Worm (Caenorhabditis elegans) whole organism, mixed stage, embryonic: ENCODE measurements around the gene C10C5.3.

Experiments used
- M03D4.4 ChIP-seq: sonication (generic microtip); optimal IDR thresholded peaks from 2 replicates; lab custom pipeline; 2017; ENCODE audit warnings: mild to moderate bottlenecking, missing genetic modification characterization, missing compliant biosample characterization
- bed-3 ChIP-seq: fragments of 200-800 bp; sonication (Bioruptor generic); optimal IDR thresholded peaks from 3 replicates; lab custom pipeline; 2018; ENCODE audit warnings: mild to moderate bottlenecking, missing genetic modification characterization, moderate library complexity, missing compliant biosample characterization
- blmp-1 ChIP-seq: fragments of 150-350 bp; optimal IDR thresholded peaks from 2 replicates; lab custom pipeline; 2014; ENCODE audit warnings: missing biosample characterization, missing genetic modification characterization
- ceh-39 ChIP-seq: fragments of 150-350 bp; optimal IDR thresholded peaks from 2 replicates; lab custom pipeline; 2014; ENCODE audit warnings: missing biosample characterization, missing genetic modification characterization
- ceh-43 ChIP-seq: fragments of 200-800 bp; sonication (Bioruptor generic); optimal IDR thresholded peaks from 2 replicates; lab custom pipeline; 2018; ENCODE audit warnings: mild to moderate bottlenecking, missing genetic modification characterization, moderate library complexity, missing compliant biosample characterization
- ceh-83 ChIP-seq: fragments of 200-800 bp; sonication (Bioruptor generic); optimal IDR thresholded peaks from 2 replicates; lab custom pipeline; 2018; ENCODE audit warnings: mild to moderate bottlenecking, missing genetic modification characterization, missing compliant biosample characterization
- ces-1 ChIP-seq: fragments of 150-350 bp; optimal IDR thresholded peaks from 2 replicates; lab custom pipeline; 2014; ENCODE audit warnings: missing biosample characterization, missing genetic modification reagents, missing genetic modification characterization
- cnd-1 ChIP-seq: fragments of 200-800 bp; sonication (Bioruptor generic); optimal IDR thresholded peaks from 2 replicates; lab custom pipeline; 2018; ENCODE audit warnings: mild to moderate bottlenecking, missing genetic modification characterization, missing compliant biosample characterization
- drap-1 ChIP-seq: fragments of 200-800 bp; sonication (Bioruptor generic); optimal IDR thresholded peaks from 3 replicates; lab custom pipeline; 2018; ENCODE audit warnings: mild to moderate bottlenecking, missing genetic modification characterization, missing compliant biosample characterization
- elt-1 ChIP-seq: sonication (generic microtip); optimal IDR thresholded peaks from 2 replicates; lab custom pipeline; 2017; ENCODE audit warnings: missing genetic modification characterization, mild to moderate bottlenecking, missing compliant biosample characterization, antibody characterized with exemption, moderate library complexity, borderline replicate concordance; ENCODE audit not compliant: insufficient read depth
- elt-3 ChIP-seq: fragments of 150-350 bp; optimal IDR thresholded peaks from 2 replicates; lab custom pipeline; 2014; ENCODE audit warnings: missing biosample characterization, missing genetic modification characterization
- ham-2 ChIP-seq: fragments of 200-800 bp; sonication (Bioruptor generic); optimal IDR thresholded peaks from 2 replicates; lab custom pipeline; 2018; ENCODE audit warnings: mild to moderate bottlenecking, missing genetic modification characterization, missing compliant biosample characterization
- hlh-1 ChIP-seq: fragments of 150-350 bp; optimal IDR thresholded peaks from 2 replicates; lab custom pipeline; 2014; ENCODE audit warnings: missing biosample characterization, missing genetic modification reagents, missing genetic modification characterization
- lin-13 ChIP-seq: fragments of 150-350 bp; optimal IDR thresholded peaks from 2 replicates; lab custom pipeline; 2014; ENCODE audit warnings: missing biosample characterization, missing genetic modification characterization
- lin-32 ChIP-seq: fragments of 200-800 bp; sonication (Bioruptor generic); optimal IDR thresholded peaks from 2 replicates; lab custom pipeline; 2018; ENCODE audit warnings: mild to moderate bottlenecking, missing genetic modification characterization, missing compliant biosample characterization
- lsy-2 ChIP-seq: fragments of 150-350 bp; optimal IDR thresholded peaks from 2 replicates; lab custom pipeline; 2014; ENCODE audit warnings: missing biosample characterization, missing genetic modification characterization
- mab-5 ChIP-seq: fragments of 150-350 bp; optimal IDR thresholded peaks from 2 replicates; lab custom pipeline; 2014; ENCODE audit warnings: missing biosample characterization, missing genetic modification characterization
- mep-1 ChIP-seq: fragments of 150-350 bp; optimal IDR thresholded peaks from 2 replicates; lab custom pipeline; 2017; ENCODE audit warnings: missing biosample characterization, missing genetic modification reagents, missing genetic modification characterization, inconsistent platforms
- mls-2 ChIP-seq: sonication (generic microtip); optimal IDR thresholded peaks from 2 replicates; lab custom pipeline; 2016; ENCODE audit warnings: mild to moderate bottlenecking, missing genetic modification characterization, moderate library complexity, missing compliant biosample characterization
- nhr-12 ChIP-seq: fragments of 150-350 bp; optimal IDR thresholded peaks from 2 replicates; lab custom pipeline; 2014; ENCODE audit warnings: missing biosample characterization, missing genetic modification characterization
- nhr-2 ChIP-seq: fragments of 150-350 bp; optimal IDR thresholded peaks from 2 replicates; lab custom pipeline; 2014; ENCODE audit warnings: missing biosample characterization, missing genetic modification characterization
- nhr-237 ChIP-seq: fragments of 150-350 bp; optimal IDR thresholded peaks from 2 replicates; lab custom pipeline; 2014; ENCODE audit warnings: missing biosample characterization, missing genetic modification characterization
- nhr-28 ChIP-seq: fragments of 150-350 bp; optimal IDR thresholded peaks from 2 replicates; lab custom pipeline; 2014; ENCODE audit warnings: missing biosample characterization, missing genetic modification characterization
- nhr-76 ChIP-seq: sonication (generic microtip); optimal IDR thresholded peaks from 2 replicates; lab custom pipeline; 2017; ENCODE audit warnings: missing biosample characterization, missing genetic modification characterization
- pha-4 ChIP-seq: fragments of 150-350 bp; optimal IDR thresholded peaks from 2 replicates; lab custom pipeline; 2018; ENCODE audit warnings: missing biosample characterization, missing genetic modification reagents, missing genetic modification characterization
- sem-2 ChIP-seq: fragments of 200-800 bp; sonication (Bioruptor generic); optimal IDR thresholded peaks from 2 replicates; lab custom pipeline; 2018; ENCODE audit warnings: mild to moderate bottlenecking, missing genetic modification characterization, missing compliant biosample characterization
- snpc-4 ChIP-seq: fragments of 150-350 bp; optimal IDR thresholded peaks from 2 replicates; lab custom pipeline; 2014; ENCODE audit warnings: missing biosample characterization, missing genetic modification characterization
- tbx-8 ChIP-seq: fragments of 200-800 bp; sonication (Bioruptor generic); optimal IDR thresholded peaks from 2 replicates; lab custom pipeline; 2018; ENCODE audit warnings: mild to moderate bottlenecking, missing genetic modification characterization, moderate library complexity, missing compliant biosample characterization
- unc-39 ChIP-seq: fragments of 150-350 bp; optimal IDR thresholded peaks from 2 replicates; lab custom pipeline; 2014; ENCODE audit warnings: missing biosample characterization, missing genetic modification characterization
- unc-62 ChIP-seq: fragments of 150-350 bp; optimal IDR thresholded peaks from 2 replicates; lab custom pipeline; 2014; ENCODE audit warnings: missing biosample characterization, missing genetic modification reagents, missing genetic modification characterization
- zip-8 ChIP-seq: fragments of 150-350 bp; optimal IDR thresholded peaks from 2 replicates; lab custom pipeline; 2014; ENCODE audit warnings: missing biosample characterization, missing genetic modification characterization
- ztf-11 ChIP-seq: fragments of 150-350 bp; optimal IDR thresholded peaks from 2 replicates; lab custom pipeline; 2014; ENCODE audit warnings: missing biosample characterization, missing genetic modification characterization

C10C5.3 gene

DNA sequence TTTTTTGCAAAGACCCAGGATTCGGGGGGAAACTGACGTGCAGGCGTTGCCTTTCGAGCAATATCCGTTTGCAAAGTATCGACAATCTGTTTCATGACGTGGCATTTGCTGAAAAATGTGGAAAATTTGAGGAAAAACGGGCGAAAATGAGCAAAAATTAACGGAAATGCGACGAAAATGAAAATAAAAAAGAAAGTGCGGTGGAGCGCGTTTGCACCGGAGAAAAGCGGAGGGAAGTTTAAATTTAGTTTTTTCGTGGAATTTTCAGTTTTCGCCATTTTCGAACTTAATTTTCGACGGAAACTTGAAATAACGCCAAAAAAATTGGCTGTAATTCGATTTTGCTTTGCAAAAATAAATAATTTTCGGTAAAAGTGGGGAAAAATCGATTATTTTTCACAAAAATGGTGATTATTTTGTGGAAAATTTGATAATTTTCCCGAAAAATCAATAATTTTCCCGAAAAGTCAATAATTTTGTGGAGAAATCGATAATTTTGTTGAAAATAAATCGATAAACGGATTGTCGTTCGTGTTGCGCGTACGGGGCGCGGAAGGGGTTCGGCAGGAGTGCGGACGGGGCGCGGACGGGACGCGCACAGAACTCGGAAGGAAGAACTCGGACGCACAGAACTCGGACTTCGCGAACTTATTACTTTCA is 29.3 kb downstream of the C10C5.3 start:
- TF ChIP-seq nhr-237: no peak
- TF ChIP-seq lin-32: no peak
- no peak for TF ChIP-seq ceh-43 (GFP tag; lab: Kevin White, UChicago)
- no peak for TF ChIP-seq unc-39 (tag; lab: Kevin White, UChicago)
- no peak for TF ChIP-seq mab-5 (tag; lab: Kevin White, UChicago)
- no peak for TF ChIP-seq lin-13
- TF ChIP-seq ceh-83 (GFP tag; lab: Kevin White, UChicago): no peak
- TF ChIP-seq lsy-2 (tag; lab: Kevin White, UChicago): no peak
- no peak for TF ChIP-seq ham-2 (GFP tag; lab: Kevin White, UChicago)
- no peak for TF ChIP-seq mls-2
- TF ChIP-seq sem-2 (GFP tag; lab: Kevin White, UChicago): no peak
- no peak for TF ChIP-seq unc-62 (GFP tag; lab: Kevin White, UChicago)
- no peak for TF ChIP-seq nhr-2 (tag; lab: Kevin White, UChicago)
- no peak for TF ChIP-seq bed-3 (GFP tag; lab: Kevin White, UChicago)
- no peak for TF ChIP-seq elt-1 (tag; lab: Kevin White, UChicago)

ce11 chrIV:9408004-9408403 is 33.4 kb downstream of the C10C5.3 start, which contains the start of gene F56D5.5:
Gene F56D5.5, minus strand, starts transcription at chrIV:9408104.
- no peak for TF ChIP-seq unc-62 (GFP tag; lab: Kevin White, UChicago)
- TF ChIP-seq pha-4 (tag; lab: Kevin White, UChicago): no peak
- no peak for TF ChIP-seq elt-1 (tag; lab: Kevin White, UChicago)
- TF ChIP-seq elt-3 (tag; lab: Kevin White, UChicago): no peak
- TF ChIP-seq hlh-1 (tag; lab: Kevin White, UChicago): no peak
- no peak for TF ChIP-seq ceh-39
- no peak for TF ChIP-seq cnd-1 (tag; lab: Kevin White, UChicago)
- no peak for TF ChIP-seq snpc-4 (tag; lab: Kevin White, UChicago)
- no peak for TF ChIP-seq blmp-1
- no peak for TF ChIP-seq nhr-12

DNA sequence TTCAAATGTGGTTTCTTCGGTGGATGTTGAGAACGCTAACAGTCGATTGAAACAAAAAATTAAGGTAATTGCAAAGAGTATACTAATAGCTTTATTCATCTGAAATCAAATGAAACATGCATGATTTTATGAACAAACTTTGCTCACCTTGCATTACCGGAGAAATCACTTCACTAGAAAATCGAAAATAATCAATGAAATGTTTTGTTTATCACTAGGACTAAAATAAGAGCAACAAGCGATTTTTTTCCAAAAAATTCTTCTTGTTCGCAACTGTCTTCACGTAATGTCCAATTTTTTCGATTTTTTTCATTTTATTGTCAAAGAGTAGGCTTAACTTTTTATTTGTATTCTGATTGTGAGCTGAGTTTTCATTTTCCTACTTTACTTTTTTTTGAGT is 47.8 kb downstream of the C10C5.3 start, which contains the start of gene F56D5.9:
Gene F56D5.9 (minus strand): TSS at position 101 of the 400 bp plus-strand sequence.
- no peak for TF ChIP-seq ztf-11 (tag; lab: Kevin White, UChicago)
- no peak for TF ChIP-seq nhr-28
- no peak for TF ChIP-seq mls-2
- no peak for TF ChIP-seq mab-5 (tag; lab: Kevin White, UChicago)
- no peak for TF ChIP-seq M03D4.4 (tag; lab: Kevin White, UChicago)
- TF ChIP-seq pha-4 (tag; lab: Kevin White, UChicago): no peak
- TF ChIP-seq zip-8 (tag; lab: Kevin White, UChicago): no peak
- no peak for TF ChIP-seq mep-1 (tag; lab: Kevin White, UChicago)
- TF ChIP-seq bed-3 (GFP tag; lab: Kevin White, UChicago): no peak
- TF ChIP-seq nhr-2 (tag; lab: Kevin White, UChicago): no peak
- TF ChIP-seq lsy-2 (tag; lab: Kevin White, UChicago): no peak
- TF ChIP-seq elt-1 (tag; lab: Kevin White, UChicago): no peak
- no peak for TF ChIP-seq ces-1 (GFP tag; lab: Kevin White, UChicago)
- no peak for TF ChIP-seq nhr-76 (tag; lab: Kevin White, UChicago)
- no peak for TF ChIP-seq hlh-1 (tag; lab: Kevin White, UChicago)
- no peak for TF ChIP-seq nhr-12

- TF ChIP-seq elt-3 (tag; lab: Kevin White, UChicago) (no peak), nhr-237 (no peak), nhr-2 (tag; lab: Kevin White, UChicago) (no peak), lsy-2 (tag; lab: Kevin White, UChicago) (no peak), drap-1 (GFP tag; lab: Kevin White, UChicago) (no peak), ces-1 (GFP tag; lab: Kevin White, UChicago) (no peak), tbx-8 (GFP tag; lab: Kevin White, UChicago) (no peak)
Measured at ce11 chrIV:9423095-9423494, 48.5 kb downstream of the C10C5.3 start, which contains the start of gene srxa-2. Gene srxa-2, plus strand, starts transcription at chrIV:9423395.
